Fruit fly (Drosophila melanogaster) whole organism: ENCODE measurements around the gene Sld5.

ENCODE experiments used
- Dll ChIP-seq: fragments of >200 bp; optimal IDR thresholded peaks from 2 replicates; lab custom pipeline; 2017
- EcR ChIP-seq, 2 experiments: fragments of >200 bp; optimal IDR thresholded peaks; 2 replicates each; lab custom pipeline; 2017; ENCODE audit warnings: missing biosample characterization in 2 of 2, missing genetic modification characterization in 2 of 2, missing genetic modification reagents in 2 of 2
- psq ChIP-seq: fragments of >200 bp; optimal IDR thresholded peaks from 2 replicates; lab custom pipeline; 2017
- usp ChIP-seq: fragments of >200 bp; optimal IDR thresholded peaks from 2 replicates; lab custom pipeline; 2017; ENCODE audit warnings: missing biosample characterization, missing genetic modification characterization, mixed read lengths

DNA sequence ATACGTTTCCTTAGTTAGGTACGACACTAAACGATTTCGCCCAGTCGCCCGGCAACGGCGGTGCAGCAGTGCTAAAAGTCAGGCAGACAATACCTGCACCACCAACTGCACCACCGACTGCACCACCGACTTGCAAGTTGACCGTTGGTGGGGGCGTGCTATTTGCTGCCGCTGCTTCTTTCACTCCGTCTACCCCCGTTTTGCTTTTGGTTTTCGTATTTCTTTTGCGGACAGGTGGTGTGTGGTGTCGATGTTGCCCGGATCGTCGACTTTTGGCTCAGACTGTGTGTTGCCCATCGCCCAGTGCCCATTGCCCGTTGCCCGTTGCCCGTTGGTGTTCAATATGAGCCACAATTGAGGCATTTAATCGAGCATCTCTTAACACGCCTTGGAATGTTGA lies 8.4 kb upstream of the Sld5 start:
- TF ChIP-seq Dll: no peak
- TF ChIP-seq EcR (GFP tag; optimal IDR thresholded peaks at IDR 0.05; lab: Kevin White, UChicago): no peak
- no peak for TF ChIP-seq psq (lab: Kevin White, UChicago)
- TF ChIP-seq usp: no peak
